Fruit fly (Drosophila melanogaster) whole organism, prepupa: ENCODE measurements around the gene nompC.

Experiments
- CG10631 ChIP-seq: fragments of 200-800 bp; sonication (Bioruptor generic); optimal IDR thresholded peaks from 2 replicates; lab custom pipeline; 2016; ENCODE audit warnings: missing biosample characterization, missing genetic modification characterization
- CG31627 ChIP-seq: fragments of 200-800 bp; sonication (Bioruptor generic); optimal IDR thresholded peaks from 3 replicates; lab custom pipeline; 2016; ENCODE audit warnings: missing biosample characterization, missing genetic modification characterization
- Eip78C ChIP-seq: fragments of 200-800 bp; sonication (Bioruptor generic); peaks from one replicate; lab custom pipeline; 2016; ENCODE audit warnings: missing biosample characterization, missing genetic modification characterization
- Eip93F ChIP-seq: fragments of 200-800 bp; sonication (Bioruptor generic); optimal IDR thresholded peaks from 2 replicates; lab custom pipeline; 2016; ENCODE audit warnings: missing biosample characterization, mild to moderate bottlenecking, missing genetic modification characterization
- Sox15 ChIP-seq: fragments of 200-800 bp; sonication (Bioruptor generic); optimal IDR thresholded peaks from 3 replicates; lab custom pipeline; 2016; ENCODE audit warnings: missing biosample characterization, missing genetic modification characterization
- achi ChIP-seq: fragments of 200-800 bp; sonication (Bioruptor generic); optimal IDR thresholded peaks from 3 replicates; lab custom pipeline; 2016; ENCODE audit warnings: missing biosample characterization, missing genetic modification characterization

- TF ChIP-seq Eip78C (GFP tag; lab: Kevin White, UChicago): no peak
- TF ChIP-seq achi: no peak
- no peak for TF ChIP-seq Sox15
- no peak for TF ChIP-seq CG31627 (GFP tag; lab: Kevin White, UChicago)
- TF ChIP-seq CG10631 (GFP tag; lab: Kevin White, UChicago): no peak
- no peak for TF ChIP-seq Eip93F (GFP tag; lab: Kevin White, UChicago)
Measured at dm6 chr2L:5406958-5407357, 61.0 kb downstream of the nompC start.
